Worm (Caenorhabditis elegans) whole organism, mixed stage, embryonic: ENCODE results near the gene ech-4.

Experiments used
- M03D4.4 ChIP-seq: sonication (generic microtip); optimal IDR thresholded peaks from 2 replicates; lab custom pipeline; 2017; ENCODE audit warnings: mild to moderate bottlenecking, missing genetic modification characterization, missing compliant biosample characterization
- bed-3 ChIP-seq: fragments of 200-800 bp; sonication (Bioruptor generic); optimal IDR thresholded peaks from 3 replicates; lab custom pipeline; 2018; ENCODE audit warnings: mild to moderate bottlenecking, missing genetic modification characterization, moderate library complexity, missing compliant biosample characterization
- blmp-1 ChIP-seq: fragments of 150-350 bp; optimal IDR thresholded peaks from 2 replicates; lab custom pipeline; 2014; ENCODE audit warnings: missing biosample characterization, missing genetic modification characterization
- ceh-39 ChIP-seq: fragments of 150-350 bp; optimal IDR thresholded peaks from 2 replicates; lab custom pipeline; 2014; ENCODE audit warnings: missing biosample characterization, missing genetic modification characterization
- ces-1 ChIP-seq: fragments of 150-350 bp; optimal IDR thresholded peaks from 2 replicates; lab custom pipeline; 2014; ENCODE audit warnings: missing biosample characterization, missing genetic modification reagents, missing genetic modification characterization
- cnd-1 ChIP-seq: fragments of 200-800 bp; sonication (Bioruptor generic); optimal IDR thresholded peaks from 2 replicates; lab custom pipeline; 2018; ENCODE audit warnings: mild to moderate bottlenecking, missing genetic modification characterization, missing compliant biosample characterization
- drap-1 ChIP-seq: fragments of 200-800 bp; sonication (Bioruptor generic); optimal IDR thresholded peaks from 3 replicates; lab custom pipeline; 2018; ENCODE audit warnings: mild to moderate bottlenecking, missing genetic modification characterization, missing compliant biosample characterization
- elt-1 ChIP-seq: sonication (generic microtip); optimal IDR thresholded peaks from 2 replicates; lab custom pipeline; 2017; ENCODE audit warnings: missing genetic modification characterization, mild to moderate bottlenecking, missing compliant biosample characterization, antibody characterized with exemption, moderate library complexity, borderline replicate concordance; ENCODE audit not compliant: insufficient read depth
- elt-3 ChIP-seq: fragments of 150-350 bp; optimal IDR thresholded peaks from 2 replicates; lab custom pipeline; 2014; ENCODE audit warnings: missing biosample characterization, missing genetic modification characterization
- flh-1 ChIP-seq: fragments of 200-800 bp; sonication (Bioruptor generic); optimal IDR thresholded peaks from 2 replicates; lab custom pipeline; 2018; ENCODE audit warnings: mild to moderate bottlenecking, missing genetic modification characterization, moderate library complexity, missing compliant biosample characterization
- ham-2 ChIP-seq: fragments of 200-800 bp; sonication (Bioruptor generic); optimal IDR thresholded peaks from 2 replicates; lab custom pipeline; 2018; ENCODE audit warnings: mild to moderate bottlenecking, missing genetic modification characterization, missing compliant biosample characterization
- hlh-1 ChIP-seq: fragments of 150-350 bp; optimal IDR thresholded peaks from 2 replicates; lab custom pipeline; 2014; ENCODE audit warnings: missing biosample characterization, missing genetic modification reagents, missing genetic modification characterization
- lin-13 ChIP-seq: fragments of 150-350 bp; optimal IDR thresholded peaks from 2 replicates; lab custom pipeline; 2014; ENCODE audit warnings: missing biosample characterization, missing genetic modification characterization
- lin-32 ChIP-seq: fragments of 200-800 bp; sonication (Bioruptor generic); optimal IDR thresholded peaks from 2 replicates; lab custom pipeline; 2018; ENCODE audit warnings: mild to moderate bottlenecking, missing genetic modification characterization, missing compliant biosample characterization
- lsy-2 ChIP-seq: fragments of 150-350 bp; optimal IDR thresholded peaks from 2 replicates; lab custom pipeline; 2014; ENCODE audit warnings: missing biosample characterization, missing genetic modification characterization
- mab-5 ChIP-seq: fragments of 150-350 bp; optimal IDR thresholded peaks from 2 replicates; lab custom pipeline; 2014; ENCODE audit warnings: missing biosample characterization, missing genetic modification characterization
- mep-1 ChIP-seq: fragments of 150-350 bp; optimal IDR thresholded peaks from 2 replicates; lab custom pipeline; 2017; ENCODE audit warnings: missing biosample characterization, missing genetic modification reagents, missing genetic modification characterization, inconsistent platforms
- mls-2 ChIP-seq: sonication (generic microtip); optimal IDR thresholded peaks from 2 replicates; lab custom pipeline; 2016; ENCODE audit warnings: mild to moderate bottlenecking, missing genetic modification characterization, moderate library complexity, missing compliant biosample characterization
- nhr-12 ChIP-seq: fragments of 150-350 bp; optimal IDR thresholded peaks from 2 replicates; lab custom pipeline; 2014; ENCODE audit warnings: missing biosample characterization, missing genetic modification characterization
- nhr-237 ChIP-seq: fragments of 150-350 bp; optimal IDR thresholded peaks from 2 replicates; lab custom pipeline; 2014; ENCODE audit warnings: missing biosample characterization, missing genetic modification characterization
- nhr-28 ChIP-seq: fragments of 150-350 bp; optimal IDR thresholded peaks from 2 replicates; lab custom pipeline; 2014; ENCODE audit warnings: missing biosample characterization, missing genetic modification characterization
- nhr-76 ChIP-seq: sonication (generic microtip); optimal IDR thresholded peaks from 2 replicates; lab custom pipeline; 2017; ENCODE audit warnings: missing biosample characterization, missing genetic modification characterization
- pha-4 ChIP-seq: fragments of 150-350 bp; optimal IDR thresholded peaks from 2 replicates; lab custom pipeline; 2018; ENCODE audit warnings: missing biosample characterization, missing genetic modification reagents, missing genetic modification characterization
- sptf-1 ChIP-seq: sonication (generic microtip); optimal IDR thresholded peaks from 2 replicates; lab custom pipeline; 2017; ENCODE audit warnings: mild to moderate bottlenecking, missing genetic modification characterization, moderate library complexity, missing compliant biosample characterization
- unc-120 ChIP-seq: sonication (generic microtip); optimal IDR thresholded peaks from 2 replicates; lab custom pipeline; 2017; ENCODE audit warnings: missing genetic modification characterization, missing compliant biosample characterization; ENCODE audit not compliant: poor library complexity, severe bottlenecking
- unc-39 ChIP-seq: fragments of 150-350 bp; optimal IDR thresholded peaks from 2 replicates; lab custom pipeline; 2014; ENCODE audit warnings: missing biosample characterization, missing genetic modification characterization
- unc-62 ChIP-seq: fragments of 150-350 bp; optimal IDR thresholded peaks from 2 replicates; lab custom pipeline; 2014; ENCODE audit warnings: missing biosample characterization, missing genetic modification reagents, missing genetic modification characterization
- zip-8 ChIP-seq: fragments of 150-350 bp; optimal IDR thresholded peaks from 2 replicates; lab custom pipeline; 2014; ENCODE audit warnings: missing biosample characterization, missing genetic modification characterization

ech-4 gene

ce11 chrII:10857077-10857476 lies 36.2 kb downstream of the ech-4 start, which contains the start of gene M106.7:
Gene M106.7, minus strand, starts transcription at chrII:10857177.
- no peak for TF ChIP-seq flh-1 (GFP tag; lab: Kevin White, UChicago)
- TF ChIP-seq nhr-28 (tag; lab: Kevin White, UChicago) = no peak
- no peak for TF ChIP-seq nhr-76
- no peak for TF ChIP-seq unc-62 (GFP tag; lab: Kevin White, UChicago)
- TF ChIP-seq hlh-1 = no peak
- no peak for TF ChIP-seq lin-32
- no peak for TF ChIP-seq M03D4.4 (tag; lab: Kevin White, UChicago)
- no peak for TF ChIP-seq bed-3 (GFP tag; lab: Kevin White, UChicago)
- TF ChIP-seq zip-8 (tag; lab: Kevin White, UChicago) = no peak
- TF ChIP-seq elt-1 (tag; lab: Kevin White, UChicago) = no peak
- TF ChIP-seq mls-2 (tag; lab: Kevin White, UChicago) = no peak
- no peak for TF ChIP-seq unc-39 (tag; lab: Kevin White, UChicago)
- TF ChIP-seq sptf-1 (tag; lab: Kevin White, UChicago) = no peak
- no peak for TF ChIP-seq ceh-39 (tag; lab: Kevin White, UChicago)
- no peak for TF ChIP-seq mep-1 (tag; lab: Kevin White, UChicago)
- TF ChIP-seq, all 35 proteins: peak for 0

- TF ChIP-seq unc-62 (GFP tag; lab: Kevin White, UChicago) = no peak
- no peak for TF ChIP-seq nhr-237 (tag; lab: Kevin White, UChicago)
- no peak for TF ChIP-seq M03D4.4 (tag; lab: Kevin White, UChicago)
- TF ChIP-seq nhr-28 (tag; lab: Kevin White, UChicago) = no peak
- no peak for TF ChIP-seq mab-5 (tag; lab: Kevin White, UChicago)
- TF ChIP-seq lin-13 = no peak
- no peak for TF ChIP-seq bed-3 (GFP tag; lab: Kevin White, UChicago)
- no peak for TF ChIP-seq ceh-39 (tag; lab: Kevin White, UChicago)
Measured at ce11 chrII:10859359-10859758, 38.5 kb downstream of the ech-4 start.

ce11 chrII:10860840-10861239 lies 40.0 kb downstream of the ech-4 start, which contains the start of gene M106.3:
Gene M106.3, minus strand, starts transcription at chrII:10860909.
- no peak for TF ChIP-seq zip-8 (tag; lab: Kevin White, UChicago)
- no peak for TF ChIP-seq nhr-76
- TF ChIP-seq ham-2 = no peak
- no peak for TF ChIP-seq lin-32
- TF ChIP-seq sptf-1 (tag; lab: Kevin White, UChicago) = no peak
- no peak for TF ChIP-seq unc-62 (GFP tag; lab: Kevin White, UChicago)
- TF ChIP-seq unc-39 (tag; lab: Kevin White, UChicago) = no peak
- no peak for TF ChIP-seq lsy-2
- TF ChIP-seq elt-1 (tag; lab: Kevin White, UChicago) = no peak
- TF ChIP-seq unc-120 (tag; lab: Kevin White, UChicago) = no peak
- TF ChIP-seq flh-1 (GFP tag; lab: Kevin White, UChicago) = no peak
- no peak for TF ChIP-seq nhr-237 (tag; lab: Kevin White, UChicago)
- TF ChIP-seq nhr-12 (tag; lab: Kevin White, UChicago) = no peak
- no peak for TF ChIP-seq mep-1 (tag; lab: Kevin White, UChicago)
- no peak for TF ChIP-seq drap-1 (GFP tag; lab: Kevin White, UChicago)
- no peak for TF ChIP-seq M03D4.4 (tag; lab: Kevin White, UChicago)

- TF ChIP-seq mab-5 (tag; lab: Kevin White, UChicago) (no peak), nhr-76 (no peak), ceh-39 (tag; lab: Kevin White, UChicago) (no peak), blmp-1 (no peak)
Measured at ce11 chrII:10861305-10861704, 40.5 kb downstream of the ech-4 start.

- TF ChIP-seq nhr-237 (tag; lab: Kevin White, UChicago) (no peak), nhr-76 (no peak), sptf-1 (tag; lab: Kevin White, UChicago) (no peak), nhr-12 (tag; lab: Kevin White, UChicago) (no peak), unc-120 (tag; lab: Kevin White, UChicago) (no peak), elt-3 (tag; lab: Kevin White, UChicago) (no peak), ces-1 (no peak), cnd-1 (tag; lab: Kevin White, UChicago) (no peak), pha-4 (tag; lab: Kevin White, UChicago) (no peak), elt-1 (tag; lab: Kevin White, UChicago) (no peak)
Measured at ce11 chrII:10861723-10862486, 41.1 kb downstream of the ech-4 start.
